Worm (Caenorhabditis elegans) whole organism, L4 larva: Measurements from ENCODE around the gene C05A2.4.

ENCODE experiments used
- D1046.2 ChIP-seq: fragments of 200-800 bp; sonication (Bioruptor generic); IDR thresholded peaks from 2 replicates; pipeline ENCODE4 v1.3.6; 2022; ENCODE audit warnings: missing genetic modification characterization, missing compliant biosample characterization
- R02D3.7 ChIP-seq: fragments of 150-350 bp; sonication (generic microtip); optimal IDR thresholded peaks from 3 replicates; lab custom pipeline; 2014; ENCODE audit warnings: missing biosample characterization, missing genetic modification characterization
- T20F7.1 ChIP-seq: fragments of 200-800 bp; sonication (Bioruptor generic); optimal IDR thresholded peaks from 2 replicates; lab custom pipeline; 2018; ENCODE audit warnings: mild to moderate bottlenecking, missing genetic modification characterization, missing compliant biosample characterization
- T26A8.4 ChIP-seq: fragments of 200-800 bp; sonication (Bioruptor generic); IDR thresholded peaks from 2 replicates; pipeline ENCODE4 v1.3.6; 2022; ENCODE audit warnings: missing genetic modification characterization, missing compliant biosample characterization
- ZK337.2 ChIP-seq: fragments of 200-800 bp; sonication (Bioruptor generic); IDR thresholded peaks from 2 replicates; pipeline ENCODE4 v1.3.6; 2022; ENCODE audit warnings: missing genetic modification reagents, missing genetic modification characterization, missing compliant biosample characterization
- ZK546.5 ChIP-seq, 2 experiments: sonication (generic microtip); optimal IDR thresholded peaks; 2 replicates each; lab custom pipeline; 2017; ENCODE audit warnings: missing biosample characterization in 2 of 2, missing genetic modification characterization in 2 of 2
- aha-1 ChIP-seq: fragments of 150-350 bp; peaks from one replicate; lab custom pipeline; 2014; ENCODE audit warnings: missing biosample characterization, missing genetic modification characterization
- arid-1 ChIP-seq: fragments of 200-800 bp; sonication (Bioruptor generic); conservative IDR thresholded peaks from 2 replicates; pipeline ENCODE4 v1.3.6; 2022; ENCODE audit warnings: missing genetic modification reagents, missing genetic modification characterization, missing compliant biosample characterization
- ceh-20 ChIP-seq: fragments of 200-800 bp; sonication (Bioruptor generic); IDR thresholded peaks from 2 replicates; pipeline ENCODE4 v1.3.6; 2022; ENCODE audit warnings: missing genetic modification reagents, missing genetic modification characterization, missing compliant biosample characterization
- ceh-28 ChIP-seq: fragments of 150-350 bp; optimal IDR thresholded peaks from 2 replicates; lab custom pipeline; 2014; ENCODE audit warnings: missing biosample characterization, missing genetic modification reagents, missing genetic modification characterization
- ceh-44 ChIP-seq: fragments of 200-800 bp; sonication (Bioruptor generic); IDR thresholded peaks from 2 replicates; pipeline ENCODE4 v1.3.6; 2022; ENCODE audit warnings: missing genetic modification reagents, missing genetic modification characterization, missing compliant biosample characterization
- ceh-62 ChIP-seq: sonication (generic microtip); optimal IDR thresholded peaks from 2 replicates; lab custom pipeline; 2017; ENCODE audit warnings: missing biosample characterization, missing genetic modification characterization
- ces-1 ChIP-seq: fragments of 150-350 bp; sonication (generic microtip); optimal IDR thresholded peaks from 4 replicates; lab custom pipeline; 2014; ENCODE audit warnings: missing biosample characterization, missing genetic modification reagents, missing genetic modification characterization
- daf-12 ChIP-seq: fragments of 150-350 bp; optimal IDR thresholded peaks from 2 replicates; lab custom pipeline; 2014; ENCODE audit warnings: missing biosample characterization, missing genetic modification reagents, missing genetic modification characterization
- daf-8 ChIP-seq: fragments of 200-800 bp; sonication (Bioruptor generic); IDR thresholded peaks from 2 replicates; pipeline ENCODE4 v1.3.6; 2022; ENCODE audit warnings: missing genetic modification characterization, missing compliant biosample characterization
- dmd-6 ChIP-seq: fragments of 200-800 bp; sonication (Bioruptor generic); IDR thresholded peaks from 2 replicates; pipeline ENCODE4 v1.3.6; 2022; ENCODE audit warnings: missing genetic modification reagents, missing genetic modification characterization, missing compliant biosample characterization
- dmd-9 ChIP-seq: fragments of 200-800 bp; sonication (Bioruptor generic); IDR thresholded peaks from 2 replicates; pipeline ENCODE4 v1.3.6; 2022; ENCODE audit warnings: missing genetic modification reagents, missing genetic modification characterization, missing compliant biosample characterization
- dpl-1 ChIP-seq: fragments of 150-350 bp; optimal IDR thresholded peaks from 2 replicates; lab custom pipeline; 2014; ENCODE audit warnings: missing biosample characterization, missing genetic modification reagents, missing genetic modification characterization
- duxl-1 ChIP-seq: sonication (generic microtip); optimal IDR thresholded peaks from 2 replicates; lab custom pipeline; 2016; ENCODE audit warnings: mild to moderate bottlenecking, missing genetic modification characterization, moderate library complexity, missing compliant biosample characterization; ENCODE audit not compliant: poor library complexity
- egl-43 ChIP-seq: fragments of 200-800 bp; sonication (Bioruptor generic); IDR thresholded peaks from 2 replicates; pipeline ENCODE4 v1.3.6; 2022; ENCODE audit warnings: missing genetic modification reagents, missing genetic modification characterization, missing compliant biosample characterization
- fkh-10 ChIP-seq: fragments of 150-350 bp; optimal IDR thresholded peaks from 2 replicates; lab custom pipeline; 2014; ENCODE audit warnings: missing biosample characterization, missing genetic modification reagents, missing genetic modification characterization
- fos-1 ChIP-seq: fragments of 150-350 bp; optimal IDR thresholded peaks from 2 replicates; lab custom pipeline; 2014; ENCODE audit warnings: missing biosample characterization, missing genetic modification characterization
- hif-1 ChIP-seq, 2 experiments: sonication (generic microtip); optimal IDR thresholded peaks; 2 replicates each; lab custom pipeline; 2016 to 2017; ENCODE audit warnings: missing compliant biosample characterization in 2 of 2, missing genetic modification characterization in 2 of 2, missing genetic modification reagents in 2 of 2, missing genotype in 2 of 2, mild to moderate bottlenecking in 1 of 2
- hlh-11 ChIP-seq: fragments of 200-800 bp; sonication (Bioruptor generic); optimal IDR thresholded peaks from 2 replicates; lab custom pipeline; 2018; ENCODE audit warnings: mild to moderate bottlenecking, missing genetic modification characterization, missing compliant biosample characterization
- hlh-30 ChIP-seq: sonication (generic microtip); optimal IDR thresholded peaks from 2 replicates; lab custom pipeline; 2017; ENCODE audit warnings: antibody characterized with exemption, mild to moderate bottlenecking, missing genetic modification characterization, missing compliant biosample characterization; ENCODE audit not compliant: insufficient read depth
- lim-7 ChIP-seq: fragments of 200-800 bp; sonication (Bioruptor generic); IDR thresholded peaks from 2 replicates; pipeline ENCODE4 v1.3.6; 2022; ENCODE audit warnings: missing genetic modification characterization, missing compliant biosample characterization
- lin-13 ChIP-seq: fragments of 150-350 bp; optimal IDR thresholded peaks from 2 replicates; lab custom pipeline; 2014; ENCODE audit warnings: missing biosample characterization, missing genetic modification reagents, missing genetic modification characterization
- lin-38 ChIP-seq: fragments of 200-800 bp; sonication (Bioruptor generic); IDR thresholded peaks from 2 replicates; pipeline ENCODE4 v1.3.6; 2022; ENCODE audit warnings: missing genetic modification reagents, missing genetic modification characterization, missing compliant biosample characterization
- lir-3 ChIP-seq: sonication (generic microtip); optimal IDR thresholded peaks from 2 replicates; lab custom pipeline; 2016; ENCODE audit warnings: mild to moderate bottlenecking, missing genetic modification characterization, missing compliant biosample characterization
- madf-5 ChIP-seq, 2 experiments: fragments of 200-800 bp; sonication (Bioruptor generic); IDR thresholded peaks; 2 replicates each; pipeline ENCODE4 v1.3.6; 2022; ENCODE audit warnings: missing compliant biosample characterization in 2 of 2, missing genetic modification characterization in 2 of 2
- mdl-1 ChIP-seq, 2 experiments: fragments of 150-350 bp in 1 of 2; sonication (generic microtip) in 1 of 2; optimal IDR thresholded peaks; 2 replicates each; lab custom pipeline; 2014 to 2017; ENCODE audit warnings: missing biosample characterization in 2 of 2, missing genetic modification characterization in 2 of 2
- mes-2 ChIP-seq: sonication (generic microtip); optimal IDR thresholded peaks from 2 replicates; lab custom pipeline; 2016; ENCODE audit warnings: missing genotype, mild to moderate bottlenecking, missing genetic modification characterization, missing compliant biosample characterization; ENCODE audit not compliant: poor library complexity, severe bottlenecking
- mxl-3 ChIP-seq: fragments of 200-800 bp; sonication (Bioruptor generic); optimal IDR thresholded peaks from 2 replicates; lab custom pipeline; 2018; ENCODE audit warnings: mild to moderate bottlenecking, missing genetic modification characterization, missing compliant biosample characterization
- nhr-102 ChIP-seq: sonication (generic microtip); optimal IDR thresholded peaks from 2 replicates; lab custom pipeline; 2016; ENCODE audit warnings: mild to moderate bottlenecking, missing genetic modification characterization, moderate library complexity, missing compliant biosample characterization
- nhr-111 ChIP-seq: fragments of 200-800 bp; sonication (Bioruptor generic); optimal IDR thresholded peaks from 2 replicates; lab custom pipeline; 2018; ENCODE audit warnings: mild to moderate bottlenecking, missing genetic modification characterization, missing compliant biosample characterization
- nhr-237 ChIP-seq: sonication (generic microtip); optimal IDR thresholded peaks from 2 replicates; lab custom pipeline; 2017; ENCODE audit warnings: missing biosample characterization, missing genetic modification characterization
- nhr-25 ChIP-seq: sonication (generic microtip); optimal IDR thresholded peaks from 2 replicates; lab custom pipeline; 2017; ENCODE audit warnings: missing genetic modification characterization, mild to moderate bottlenecking, missing compliant biosample characterization, antibody characterized with exemption, moderate library complexity, borderline replicate concordance; ENCODE audit not compliant: insufficient read depth
- nhr-28 ChIP-seq: fragments of 150-350 bp; optimal IDR thresholded peaks from 2 replicates; lab custom pipeline; 2014; ENCODE audit warnings: missing biosample characterization, missing genetic modification characterization
- nhr-41 ChIP-seq: fragments of 200-800 bp; sonication (Bioruptor generic); IDR thresholded peaks from 2 replicates; pipeline ENCODE4 v1.3.6; 2022; ENCODE audit warnings: missing genetic modification reagents, missing genetic modification characterization, missing compliant biosample characterization
- nhr-48 ChIP-seq: sonication (generic microtip); optimal IDR thresholded peaks from 2 replicates; lab custom pipeline; 2016; ENCODE audit warnings: mild to moderate bottlenecking, missing genetic modification characterization, missing compliant biosample characterization
- nhr-6 ChIP-seq: fragments of 150-350 bp; optimal IDR thresholded peaks from 2 replicates; lab custom pipeline; 2014; ENCODE audit warnings: missing biosample characterization, missing genetic modification characterization
- nhr-76 ChIP-seq: fragments of 150-350 bp; optimal IDR thresholded peaks from 2 replicates; lab custom pipeline; 2014; ENCODE audit warnings: missing biosample characterization, missing genetic modification characterization
- nhr-77 ChIP-seq: fragments of 150-350 bp; optimal IDR thresholded peaks from 2 replicates; lab custom pipeline; 2014; ENCODE audit warnings: missing biosample characterization, missing genetic modification characterization
- rbr-2 ChIP-seq: sonication (generic microtip); optimal IDR thresholded peaks from 2 replicates; lab custom pipeline; 2016; ENCODE audit warnings: missing genotype, missing genetic modification characterization, missing compliant biosample characterization
- sdz-12 ChIP-seq: fragments of 200-800 bp; sonication (Bioruptor generic); optimal IDR thresholded peaks from 2 replicates; lab custom pipeline; 2018; ENCODE audit warnings: mild to moderate bottlenecking, missing genetic modification characterization, missing compliant biosample characterization
- set-16 ChIP-seq: fragments of 200-800 bp; sonication (Bioruptor generic); IDR thresholded peaks from 2 replicates; pipeline ENCODE4 v1.3.6; 2022; ENCODE audit warnings: missing genetic modification reagents, missing genetic modification characterization, missing compliant biosample characterization
- spr-3 ChIP-seq: fragments of 200-800 bp; sonication (Bioruptor generic); optimal IDR thresholded peaks from 2 replicates; lab custom pipeline; 2018; ENCODE audit warnings: mild to moderate bottlenecking, missing genetic modification characterization, missing compliant biosample characterization
- unc-130 ChIP-seq: sonication (generic microtip); optimal IDR thresholded peaks from 2 replicates; lab custom pipeline; 2016; ENCODE audit warnings: missing genetic modification reagents, missing genetic modification characterization, missing compliant biosample characterization
- unc-62 ChIP-seq, 3 experiments: fragments of 150-350 bp in 1 of 3; sonication (generic microtip); optimal IDR thresholded peaks in 2 of 3; peaks in 1 of 3; 1 replicate in 1 of 3; 2 replicates in 2 of 3; lab custom pipeline; 2014 to 2017; ENCODE audit warnings: missing biosample characterization in 3 of 3, missing genetic modification characterization in 3 of 3, missing genetic modification reagents in 3 of 3, missing genotype in 1 of 3
- ztf-11 ChIP-seq: fragments of 150-350 bp; optimal IDR thresholded peaks from 2 replicates; lab custom pipeline; 2014; ENCODE audit warnings: missing biosample characterization, missing genetic modification characterization
- ztf-7 ChIP-seq: fragments of 150-350 bp; optimal IDR thresholded peaks from 2 replicates; lab custom pipeline; 2014; ENCODE audit warnings: missing biosample characterization, missing genetic modification characterization

Gene C05A2.4

ce11 chrV:10736756-10737155 lies 41.5 kb downstream of the C05A2.4 start, which contains the start of the genes mre-11 and wdr-5.3:
TSS of gene mre-11 (minus strand) at chrV:10736868.
TSS of gene wdr-5.3 (plus strand) at chrV:10737116.
- TF ChIP-seq fos-1: no peak
- TF ChIP-seq lim-7: no peak
- no peak for TF ChIP-seq sdz-12 (GFP tag; lab: Kevin White, UChicago)
- no peak for TF ChIP-seq daf-8 (GFP tag; lab: Robert Waterston, UW)
- TF ChIP-seq R02D3.7: no peak
- peak in 1 of 2 experiments; percentile 6 for TF ChIP-seq mdl-1 (tag; optimal IDR thresholded peaks at IDR 0.05; lab: Kevin White, UChicago)
- TF ChIP-seq daf-12 (tag; lab: Kevin White, UChicago): no peak
- TF ChIP-seq madf-5 (GFP tag; IDR thresholded peaks at IDR 0.05; lab: Robert Waterston, UW): no peak
- TF ChIP-seq rbr-2 (tag; lab: Kevin White, UChicago): peak; percentile 7
- TF ChIP-seq mes-2 (tag; lab: Kevin White, UChicago): peak; percentile 98
- 0 out of 2 replicates have a peak, but pooled peaks have one; percentile 26 for TF ChIP-seq dmd-9
- TF ChIP-seq arid-1 (GFP tag; lab: Robert Waterston, UW): no peak
- TF ChIP-seq nhr-77 (tag; lab: Kevin White, UChicago): no peak
- TF ChIP-seq ZK546.5 (tag; optimal IDR thresholded peaks at IDR 0.05; lab: Kevin White, UChicago): no peak
- TF ChIP-seq D1046.2 (GFP tag; lab: Robert Waterston, UW): no peak
- peak; percentile 74 for TF ChIP-seq ZK337.2 (GFP tag; lab: Robert Waterston, UW)
- no peak for TF ChIP-seq nhr-237
- no peak for TF ChIP-seq ces-1 (GFP tag; lab: Kevin White, UChicago)
- peak; percentile 4 for TF ChIP-seq mxl-3 (GFP tag; lab: Kevin White, UChicago)
- TF ChIP-seq lin-13: no peak
- no peak for TF ChIP-seq ztf-7 (tag; lab: Kevin White, UChicago)
- peak; percentile 18 for TF ChIP-seq nhr-28 (tag; lab: Kevin White, UChicago)
- peak; percentile 18 for TF ChIP-seq duxl-1
- peak; percentile 65 for TF ChIP-seq nhr-6 (tag; lab: Kevin White, UChicago)
- TF ChIP-seq hlh-11: peak; percentile 42
- no peak for TF ChIP-seq ceh-20
- no peak for TF ChIP-seq fkh-10
- TF ChIP-seq hlh-30 (tag; lab: Kevin White, UChicago): no peak
- TF ChIP-seq nhr-48: no peak
- no peak for TF ChIP-seq set-16 (GFP tag; lab: Robert Waterston, UW)
- TF ChIP-seq unc-62 (GFP tag; optimal IDR thresholded peaks at IDR 0.05 in 1 of 2; lab: Kevin White, UChicago): no peak
- no peak for TF ChIP-seq unc-62 (tag; optimal IDR thresholded peaks at IDR 0.05; lab: Kevin White, UChicago)
- TF ChIP-seq hif-1 (tag; optimal IDR thresholded peaks at IDR 0.05; lab: Kevin White, UChicago): no peak
- no peak for TF ChIP-seq ceh-28 (tag; lab: Kevin White, UChicago)
- TF ChIP-seq nhr-25 (tag; lab: Kevin White, UChicago): no peak
- TF ChIP-seq aha-1 (tag; lab: Kevin White, UChicago): peak; percentile 52
- peak; percentile 94 for TF ChIP-seq dpl-1 (GFP tag; lab: Kevin White, UChicago)
- no peak for TF ChIP-seq spr-3 (GFP tag; lab: Kevin White, UChicago)
- TF ChIP-seq ceh-62 (tag; lab: Kevin White, UChicago): no peak
- no peak for TF ChIP-seq T26A8.4
- no peak for TF ChIP-seq ceh-44 (GFP tag; lab: Robert Waterston, UW)
- no peak for TF ChIP-seq nhr-102 (tag; lab: Kevin White, UChicago)
- no peak; the same call in 1 of the 2 replicates for TF ChIP-seq dmd-6 (GFP tag; lab: Robert Waterston, UW)
- no peak for TF ChIP-seq nhr-111 (GFP tag; lab: Kevin White, UChicago)
- TF ChIP-seq ztf-11 (tag; lab: Kevin White, UChicago): no peak
- TF ChIP-seq egl-43: no peak
- no peak for TF ChIP-seq nhr-41
- peak; percentile 28 for TF ChIP-seq T20F7.1 (GFP tag; lab: Kevin White, UChicago)
- peak; percentile 59 for TF ChIP-seq unc-130
- no peak for TF ChIP-seq nhr-76 (tag; lab: Kevin White, UChicago)
- TF ChIP-seq lir-3 (tag; lab: Kevin White, UChicago): no peak
- no peak for TF ChIP-seq lin-38
- TF ChIP-seq, all 104 proteins: peak for 14
